Worm (Caenorhabditis elegans): Measurements from ENCODE around the gene pde-12.

- no peak for TF ChIP-seq flt-1 (GFP tag; IDR thresholded peaks at IDR 0.05)
- TF ChIP-seq tab-1 (GFP tag; IDR thresholded peaks at IDR 0.05) = no peak
These were observed 10.6 kb upstream of the pde-12 start, which contains the start of gene Y39A1C.1 for ce11 chrIII:10855398-10855880.

Measured in whole organism, midembryonic.